Worm (Caenorhabditis elegans) whole organism, L4 larva: ENCODE results near the gene syd-2.
A peak's percentile ranks its signal among the peaks of the same experiment; 100 is the strongest.

ENCODE experiments used
- R02D3.7 ChIP-seq: fragments of 150-350 bp; sonication (generic microtip); optimal IDR thresholded peaks from 3 replicates; lab custom pipeline; 2014; ENCODE audit warnings: missing biosample characterization, missing genetic modification characterization
- T20F7.1 ChIP-seq: fragments of 200-800 bp; sonication (Bioruptor generic); optimal IDR thresholded peaks from 2 replicates; lab custom pipeline; 2018; ENCODE audit warnings: mild to moderate bottlenecking, missing genetic modification characterization, missing compliant biosample characterization
- Y105C5A.15 ChIP-seq: fragments of 200-800 bp; sonication (Bioruptor generic); IDR thresholded peaks from 2 replicates; pipeline ENCODE4 v1.3.6; 2022; ENCODE audit warnings: missing genetic modification characterization, missing compliant biosample characterization
- Y48G9A.11 ChIP-seq: fragments of 200-800 bp; sonication (Bioruptor generic); IDR thresholded peaks from 2 replicates; pipeline ENCODE4 v1.3.6; 2022; ENCODE audit warnings: missing genetic modification reagents, missing genetic modification characterization, missing compliant biosample characterization
- Y5F2A.4 ChIP-seq: fragments of 200-800 bp; sonication (Bioruptor generic); optimal IDR thresholded peaks from 2 replicates; lab custom pipeline; 2018; ENCODE audit warnings: mild to moderate bottlenecking, missing genetic modification characterization, missing compliant biosample characterization
- aly-2 ChIP-seq: sonication (generic microtip); optimal IDR thresholded peaks from 2 replicates; lab custom pipeline; 2018; ENCODE audit warnings: missing biosample characterization, missing genetic modification characterization
- daf-16 ChIP-seq, 3 experiments: sonication (generic microtip); optimal IDR thresholded peaks; 2 replicates each; lab custom pipeline; 2016 to 2017; ENCODE audit warnings: missing genetic modification characterization in 3 of 3, missing genetic modification reagents in 3 of 3, mild to moderate bottlenecking in 2 of 3, missing compliant biosample characterization in 2 of 3, missing biosample characterization in 1 of 3, moderate library complexity in 1 of 3
- dmd-6 ChIP-seq: fragments of 200-800 bp; sonication (Bioruptor generic); IDR thresholded peaks from 2 replicates; pipeline ENCODE4 v1.3.6; 2022; ENCODE audit warnings: missing genetic modification reagents, missing genetic modification characterization, missing compliant biosample characterization
- dmd-9 ChIP-seq: fragments of 200-800 bp; sonication (Bioruptor generic); IDR thresholded peaks from 2 replicates; pipeline ENCODE4 v1.3.6; 2022; ENCODE audit warnings: missing genetic modification reagents, missing genetic modification characterization, missing compliant biosample characterization
- dpl-1 ChIP-seq: fragments of 150-350 bp; optimal IDR thresholded peaks from 2 replicates; lab custom pipeline; 2014; ENCODE audit warnings: missing biosample characterization, missing genetic modification reagents, missing genetic modification characterization
- egl-27 ChIP-seq: sonication (generic microtip); optimal IDR thresholded peaks from 3 replicates; lab custom pipeline; 2017; ENCODE audit warnings: missing biosample characterization, missing genetic modification reagents, missing genetic modification characterization
- fkh-10 ChIP-seq: fragments of 150-350 bp; optimal IDR thresholded peaks from 2 replicates; lab custom pipeline; 2014; ENCODE audit warnings: missing biosample characterization, missing genetic modification reagents, missing genetic modification characterization
- hlh-11 ChIP-seq: fragments of 200-800 bp; sonication (Bioruptor generic); optimal IDR thresholded peaks from 2 replicates; lab custom pipeline; 2018; ENCODE audit warnings: mild to moderate bottlenecking, missing genetic modification characterization, missing compliant biosample characterization
- hlh-30 ChIP-seq: sonication (generic microtip); optimal IDR thresholded peaks from 2 replicates; lab custom pipeline; 2017; ENCODE audit warnings: antibody characterized with exemption, mild to moderate bottlenecking, missing genetic modification characterization, missing compliant biosample characterization; ENCODE audit not compliant: insufficient read depth
- hmg-1.1 ChIP-seq: fragments of 200-800 bp; sonication (Bioruptor generic); IDR thresholded peaks from 2 replicates; pipeline ENCODE4 v1.3.6; 2022; ENCODE audit warnings: missing genetic modification reagents, missing genetic modification characterization, missing compliant biosample characterization
- jun-1 ChIP-seq: fragments of 150-350 bp; optimal IDR thresholded peaks from 2 replicates; lab custom pipeline; 2014; ENCODE audit warnings: missing biosample characterization, missing genetic modification reagents, missing genetic modification characterization
- lin-13 ChIP-seq: fragments of 150-350 bp; optimal IDR thresholded peaks from 2 replicates; lab custom pipeline; 2014; ENCODE audit warnings: missing biosample characterization, missing genetic modification reagents, missing genetic modification characterization
- lin-29 ChIP-seq: fragments of 200-800 bp; sonication (Bioruptor generic); IDR thresholded peaks from 2 replicates; pipeline ENCODE4 v1.3.6; 2022; ENCODE audit warnings: missing genetic modification reagents, missing genetic modification characterization, missing compliant biosample characterization
- lsy-2 ChIP-seq, 2 experiments: fragments of 150-350 bp in 1 of 2; sonication (generic microtip) in 1 of 2; optimal IDR thresholded peaks; 2 replicates each; lab custom pipeline; 2014 to 2017; ENCODE audit warnings: missing biosample characterization in 2 of 2, missing genetic modification characterization in 2 of 2
- madf-5 ChIP-seq, 2 experiments: fragments of 200-800 bp; sonication (Bioruptor generic); IDR thresholded peaks; 2 replicates each; pipeline ENCODE4 v1.3.6; 2022; ENCODE audit warnings: missing compliant biosample characterization in 2 of 2, missing genetic modification characterization in 2 of 2
- mdt-29 ChIP-seq: fragments of 200-800 bp; sonication (Bioruptor generic); IDR thresholded peaks from 2 replicates; pipeline ENCODE4 v1.3.6; 2022; ENCODE audit warnings: missing genetic modification reagents, missing genetic modification characterization, missing compliant biosample characterization
- mep-1 ChIP-seq: fragments of 150-350 bp; sonication (generic microtip); optimal IDR thresholded peaks from 3 replicates; lab custom pipeline; 2014; ENCODE audit warnings: missing biosample characterization, missing genetic modification characterization
- mes-2 ChIP-seq: sonication (generic microtip); optimal IDR thresholded peaks from 2 replicates; lab custom pipeline; 2016; ENCODE audit warnings: missing genotype, mild to moderate bottlenecking, missing genetic modification characterization, missing compliant biosample characterization; ENCODE audit not compliant: poor library complexity, severe bottlenecking
- mxl-2 ChIP-seq: fragments of 200-800 bp; sonication (Bioruptor generic); conservative IDR thresholded peaks from 2 replicates; pipeline ENCODE4 v1.3.6; 2022; ENCODE audit warnings: missing genetic modification reagents, missing genetic modification characterization, missing compliant biosample characterization
- mxl-3 ChIP-seq: fragments of 200-800 bp; sonication (Bioruptor generic); optimal IDR thresholded peaks from 2 replicates; lab custom pipeline; 2018; ENCODE audit warnings: mild to moderate bottlenecking, missing genetic modification characterization, missing compliant biosample characterization
- nhr-10 ChIP-seq: fragments of 150-350 bp; optimal IDR thresholded peaks from 2 replicates; lab custom pipeline; 2014; ENCODE audit warnings: missing biosample characterization, missing genetic modification characterization
- nhr-11 ChIP-seq: fragments of 150-350 bp; optimal IDR thresholded peaks from 2 replicates; lab custom pipeline; 2014; ENCODE audit warnings: missing biosample characterization, missing genetic modification characterization
- nhr-111 ChIP-seq: fragments of 200-800 bp; sonication (Bioruptor generic); optimal IDR thresholded peaks from 2 replicates; lab custom pipeline; 2018; ENCODE audit warnings: mild to moderate bottlenecking, missing genetic modification characterization, missing compliant biosample characterization
- nhr-25 ChIP-seq: sonication (generic microtip); optimal IDR thresholded peaks from 2 replicates; lab custom pipeline; 2017; ENCODE audit warnings: missing genetic modification characterization, mild to moderate bottlenecking, missing compliant biosample characterization, antibody characterized with exemption, moderate library complexity, borderline replicate concordance; ENCODE audit not compliant: insufficient read depth
- nhr-41 ChIP-seq: fragments of 200-800 bp; sonication (Bioruptor generic); IDR thresholded peaks from 2 replicates; pipeline ENCODE4 v1.3.6; 2022; ENCODE audit warnings: missing genetic modification reagents, missing genetic modification characterization, missing compliant biosample characterization
- nhr-42 ChIP-seq: fragments of 200-800 bp; sonication (Bioruptor generic); IDR thresholded peaks from 2 replicates; pipeline ENCODE4 v1.3.6; 2022; ENCODE audit warnings: missing genetic modification characterization, missing compliant biosample characterization
- nhr-48 ChIP-seq: sonication (generic microtip); optimal IDR thresholded peaks from 2 replicates; lab custom pipeline; 2016; ENCODE audit warnings: mild to moderate bottlenecking, missing genetic modification characterization, missing compliant biosample characterization
- nhr-6 ChIP-seq: fragments of 150-350 bp; optimal IDR thresholded peaks from 2 replicates; lab custom pipeline; 2014; ENCODE audit warnings: missing biosample characterization, missing genetic modification characterization
- nhr-77 ChIP-seq: fragments of 150-350 bp; optimal IDR thresholded peaks from 2 replicates; lab custom pipeline; 2014; ENCODE audit warnings: missing biosample characterization, missing genetic modification characterization
- pha-4 ChIP-seq, 2 experiments: fragments of 150-350 bp in 1 of 2; fragments of 200-800 bp in 1 of 2; sonication (Bioruptor generic) in 1 of 2; IDR thresholded peaks in 1 of 2; optimal IDR thresholded peaks in 1 of 2; 2 replicates each; pipeline versions ENCODE4 v1.3.6 to Lab custom; 2014 to 2022; ENCODE audit warnings: missing genetic modification characterization in 2 of 2, missing genetic modification reagents in 2 of 2, missing biosample characterization in 1 of 2, missing compliant biosample characterization in 1 of 2
- pqm-1 ChIP-seq: sonication (generic microtip); optimal IDR thresholded peaks from 2 replicates; lab custom pipeline; 2017; ENCODE audit warnings: missing biosample characterization, missing genetic modification characterization
- rbr-2 ChIP-seq: sonication (generic microtip); optimal IDR thresholded peaks from 2 replicates; lab custom pipeline; 2016; ENCODE audit warnings: missing genotype, missing genetic modification characterization, missing compliant biosample characterization
- skn-1 ChIP-seq: fragments of 150-350 bp; optimal IDR thresholded peaks from 2 replicates; lab custom pipeline; 2014; ENCODE audit warnings: missing biosample characterization, missing genetic modification characterization
- spr-1 ChIP-seq: sonication (generic microtip); optimal IDR thresholded peaks from 2 replicates; lab custom pipeline; 2016; ENCODE audit warnings: mild to moderate bottlenecking, missing genetic modification characterization, missing compliant biosample characterization
- unc-62 ChIP-seq, 3 experiments: fragments of 150-350 bp in 1 of 3; sonication (generic microtip); optimal IDR thresholded peaks in 2 of 3; peaks in 1 of 3; 1 replicate in 1 of 3; 2 replicates in 2 of 3; lab custom pipeline; 2014 to 2017; ENCODE audit warnings: missing biosample characterization in 3 of 3, missing genetic modification characterization in 3 of 3, missing genetic modification reagents in 3 of 3, missing genotype in 1 of 3
- zfp-3 ChIP-seq: fragments of 200-800 bp; sonication (Bioruptor generic); conservative IDR thresholded peaks from 2 replicates; pipeline ENCODE4 v1.3.6; 2022; ENCODE audit warnings: missing genetic modification reagents, missing genetic modification characterization, missing compliant biosample characterization
- zip-2 ChIP-seq: fragments of 150-350 bp; optimal IDR thresholded peaks from 2 replicates; lab custom pipeline; 2014; ENCODE audit warnings: missing biosample characterization, missing genetic modification characterization
- ztf-11 ChIP-seq: fragments of 150-350 bp; optimal IDR thresholded peaks from 2 replicates; lab custom pipeline; 2014; ENCODE audit warnings: missing biosample characterization, missing genetic modification characterization
- ztf-7 ChIP-seq: fragments of 150-350 bp; optimal IDR thresholded peaks from 2 replicates; lab custom pipeline; 2014; ENCODE audit warnings: missing biosample characterization, missing genetic modification characterization

Gene syd-2

DNA sequence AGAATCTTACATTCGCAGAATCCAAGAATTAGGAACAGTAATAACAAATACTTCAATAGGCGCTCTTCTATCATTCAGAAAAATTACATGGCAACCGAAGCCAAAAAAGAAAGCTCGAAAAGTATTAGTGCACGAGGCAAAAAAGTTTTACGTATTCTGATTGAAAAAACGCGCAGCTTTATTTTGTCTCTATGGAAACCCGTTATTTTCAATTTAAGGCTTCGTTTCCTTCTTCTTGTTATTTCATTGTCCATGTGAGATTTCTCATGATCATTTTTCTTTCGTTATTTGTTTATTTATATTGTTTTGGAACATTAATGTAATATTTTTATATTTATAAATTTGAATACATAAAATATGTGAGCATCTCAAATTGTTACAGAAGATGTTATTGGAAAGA lies 34.4 kb upstream of the syd-2 start, which contains the start of gene F57C7.4:
Gene F57C7.4 (minus strand): TSS at position 101 of the 400 bp plus-strand sequence.
- TF ChIP-seq daf-16 (GFP tag; optimal IDR thresholded peaks at IDR 0.05; lab: Kevin White, UChicago) (no peak), daf-16 (tag; optimal IDR thresholded peaks at IDR 0.05; lab: Kevin White, UChicago) (no peak), dmd-9 (GFP tag; lab: Robert Waterston, UW) (no peak), nhr-42 (GFP tag; lab: Robert Waterston, UW) (no peak), zfp-3 (GFP tag; lab: Robert Waterston, UW) (no peak), T20F7.1 (GFP tag; lab: Kevin White, UChicago) (no peak), nhr-10 (no peak), nhr-6 (tag; lab: Kevin White, UChicago) (no peak), Y105C5A.15 (GFP tag; lab: Robert Waterston, UW) (no peak), lin-29 (GFP tag; lab: Robert Waterston, UW) (no peak), mdt-29 (GFP tag; lab: Robert Waterston, UW) (no peak), nhr-77 (tag; lab: Kevin White, UChicago) (no peak)

DNA sequence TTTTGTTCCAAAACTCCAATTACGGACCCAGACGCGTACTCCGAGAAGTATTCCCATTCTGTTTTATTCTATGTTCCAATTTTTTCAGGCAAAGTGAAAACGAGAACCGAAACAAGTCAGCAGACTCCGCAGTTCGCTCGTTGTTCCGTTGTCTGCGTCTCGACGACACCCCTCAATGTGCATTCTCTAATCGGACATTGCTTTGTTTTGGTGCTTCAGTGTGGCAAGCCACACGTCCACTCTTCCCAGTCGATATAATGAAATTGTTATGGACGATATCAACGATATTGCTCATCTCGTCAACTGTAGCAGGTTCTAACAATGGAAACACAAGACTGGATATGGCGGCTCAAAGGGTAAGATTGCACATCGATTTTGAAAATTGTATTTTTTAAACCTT lies 21.8 kb upstream of the syd-2 start, which contains the start of gene nhx-5:
Gene nhx-5 (plus strand): TSS at position 82 of the 400 bp plus-strand sequence.
- TF ChIP-seq hlh-11 (tag; lab: Kevin White, UChicago): no peak
- peak; percentile 4 for TF ChIP-seq mes-2
- TF ChIP-seq nhr-41 (GFP tag; lab: Robert Waterston, UW): no peak
- no peak for TF ChIP-seq egl-27 (tag; lab: Kevin White, UChicago)
- no peak for TF ChIP-seq lsy-2 (tag; optimal IDR thresholded peaks at IDR 0.05; lab: Kevin White, UChicago)
- no peak for TF ChIP-seq mxl-3 (GFP tag; lab: Kevin White, UChicago)
- peak; percentile 31 for TF ChIP-seq hlh-30 (tag; lab: Kevin White, UChicago)
- TF ChIP-seq ztf-11 (tag; lab: Kevin White, UChicago): no peak
- no peak for TF ChIP-seq Y48G9A.11

DNA sequence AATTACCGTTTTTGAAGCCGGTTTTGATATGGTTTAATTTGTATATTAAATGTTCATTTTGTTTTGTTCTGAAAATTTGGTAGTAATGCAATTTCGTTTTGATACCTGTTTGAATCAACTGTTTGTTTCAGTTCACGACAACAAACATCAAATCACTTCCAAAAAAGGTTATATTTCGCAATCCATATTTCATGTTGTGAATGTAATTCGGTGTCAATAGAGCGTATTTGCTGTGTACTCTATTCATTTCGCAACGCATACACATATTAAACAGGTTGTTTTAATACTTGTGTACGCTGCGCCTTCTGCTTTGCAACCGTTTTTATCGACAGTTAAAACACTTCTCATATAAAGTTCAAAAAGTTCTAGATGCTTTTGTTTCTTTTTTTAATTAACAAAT lies 21.4 kb upstream of the syd-2 start:
- no peak for TF ChIP-seq R02D3.7 (tag; lab: Kevin White, UChicago)
- peak; percentile 5 for TF ChIP-seq rbr-2 (tag; lab: Kevin White, UChicago)
- TF ChIP-seq fkh-10 (GFP tag; lab: Kevin White, UChicago): no peak
- peak; percentile 23 for TF ChIP-seq dpl-1
- no peak for TF ChIP-seq mxl-2 (GFP tag; lab: Robert Waterston, UW)
- peak; percentile 30 for TF ChIP-seq hlh-11 (tag; lab: Kevin White, UChicago)
- peak; percentile 46 for TF ChIP-seq pqm-1
- peak; percentile 5 for TF ChIP-seq spr-1 (tag; lab: Kevin White, UChicago)
- peak; percentile 46 for TF ChIP-seq hmg-1.1
- no peak for TF ChIP-seq aly-2
- TF ChIP-seq mxl-3 (GFP tag; lab: Kevin White, UChicago): peak; percentile 37
- no peak for TF ChIP-seq nhr-48 (tag; lab: Kevin White, UChicago)
- peak; percentile 32; the same call in 1 of the 2 replicates for TF ChIP-seq dmd-6 (GFP tag; lab: Robert Waterston, UW)
- TF ChIP-seq nhr-25: peak; percentile 42
- TF ChIP-seq mes-2: peak; percentile 75
- TF ChIP-seq mep-1 (tag; lab: Kevin White, UChicago): peak; percentile 66
- no peak for TF ChIP-seq daf-16 (GFP tag; optimal IDR thresholded peaks at IDR 0.05; lab: Kevin White, UChicago)
- TF ChIP-seq daf-16 (tag; optimal IDR thresholded peaks at IDR 0.05; lab: Kevin White, UChicago): peak; percentile 88
- no peak for TF ChIP-seq nhr-111
- TF ChIP-seq pha-4 (GFP tag; IDR thresholded peaks at IDR 0.05; lab: Robert Waterston, UW): no peak
- TF ChIP-seq pha-4 (tag; optimal IDR thresholded peaks at IDR 0.05; lab: Kevin White, UChicago): peak; percentile 71
- TF ChIP-seq T20F7.1 (GFP tag; lab: Kevin White, UChicago): peak; percentile 62
- no peak for TF ChIP-seq hlh-30 (tag; lab: Kevin White, UChicago)
- TF ChIP-seq unc-62 (GFP tag; optimal IDR thresholded peaks at IDR 0.05 in 1 of 2; lab: Kevin White, UChicago): peak in 1 of 2 experiments; percentile 65
- TF ChIP-seq unc-62 (tag; optimal IDR thresholded peaks at IDR 0.05; lab: Kevin White, UChicago): no peak
- no peak for TF ChIP-seq skn-1
- no peak for TF ChIP-seq jun-1 (tag; lab: Kevin White, UChicago)
- TF ChIP-seq madf-5 (GFP tag; IDR thresholded peaks at IDR 0.05; lab: Robert Waterston, UW): no peak
- TF ChIP-seq Y5F2A.4 (GFP tag; lab: Kevin White, UChicago): no peak
- peak; percentile 71 for TF ChIP-seq nhr-11 (tag; lab: Kevin White, UChicago)
- peak; percentile 28 to 87 for TF ChIP-seq lsy-2 (tag; optimal IDR thresholded peaks at IDR 0.05; lab: Kevin White, UChicago)
- peak; percentile 7 for TF ChIP-seq zip-2 (tag; lab: Kevin White, UChicago)
- peak; percentile 82 for TF ChIP-seq lin-13 (GFP tag; lab: Kevin White, UChicago)
- TF ChIP-seq ztf-7 (tag; lab: Kevin White, UChicago): peak; percentile 59
